Fruit fly (Drosophila melanogaster) whole organism, embryonic: ENCODE measurements around the gene CG43251.
A peak's percentile ranks its signal among the peaks of the same experiment; 100 is the strongest.

Source experiments
- Asciz ChIP-seq: fragments of 200-800 bp; sonication (Bioruptor generic); optimal IDR thresholded peaks from 2 replicates; lab custom pipeline; 2017; ENCODE audit warnings: missing biosample characterization, mild to moderate bottlenecking, missing genetic modification characterization, missing genetic modification reagents
- B-H1 ChIP-seq: fragments of 200-800 bp; sonication (Bioruptor generic); IDR thresholded peaks from 3 replicates; pipeline ENCODE4 v1.3.6; 2022; ENCODE audit warnings: missing biosample characterization, missing genetic modification characterization
- Blimp-1 ChIP-seq: fragments of 200-800 bp; sonication (Bioruptor generic); optimal IDR thresholded peaks from 3 replicates; lab custom pipeline; 2018; ENCODE audit warnings: missing biosample characterization, missing genetic modification characterization, mild to moderate bottlenecking, moderate library complexity, missing genetic modification reagents
- CG10565 ChIP-seq: fragments of 200-800 bp; sonication (Bioruptor generic); optimal IDR thresholded peaks from 3 replicates; lab custom pipeline; 2016; ENCODE audit warnings: missing biosample characterization, mild to moderate bottlenecking, missing genetic modification characterization
- CG10959 ChIP-seq: fragments of 200-800 bp; sonication (Bioruptor generic); IDR thresholded peaks from 2 replicates; pipeline ENCODE4 v1.3.6; 2022; ENCODE audit warnings: missing biosample characterization, missing genetic modification characterization
- CG10979 ChIP-seq: fragments of 200-800 bp; sonication (Bioruptor generic); optimal IDR thresholded peaks from 2 replicates; lab custom pipeline; 2018; ENCODE audit warnings: missing biosample characterization, mild to moderate bottlenecking, missing genetic modification characterization, moderate library complexity
- CG11398 ChIP-seq: fragments of 200-800 bp; sonication (Bioruptor generic); optimal IDR thresholded peaks from 2 replicates; lab custom pipeline; 2016; ENCODE audit warnings: missing biosample characterization, missing genetic modification characterization
- CG11696 ChIP-seq: fragments of 200-800 bp; sonication (Bioruptor generic); IDR thresholded peaks from 2 replicates; pipeline ENCODE4 v1.3.6; 2022; ENCODE audit warnings: missing biosample characterization, missing genetic modification characterization
- CG12299 ChIP-seq: fragments of 200-800 bp; sonication (Bioruptor generic); optimal IDR thresholded peaks from 2 replicates; lab custom pipeline; 2018; ENCODE audit warnings: missing biosample characterization, mild to moderate bottlenecking, missing genetic modification characterization
- CG12744 ChIP-seq: fragments of 200-800 bp; sonication (Bioruptor generic); optimal IDR thresholded peaks from 2 replicates; lab custom pipeline; 2016; ENCODE audit warnings: missing biosample characterization, missing genetic modification characterization
- CG13123 ChIP-seq: fragments of 200-800 bp; sonication (Bioruptor generic); optimal IDR thresholded peaks from 2 replicates; lab custom pipeline; 2016; ENCODE audit warnings: missing biosample characterization, missing genetic modification characterization
- CG13624 ChIP-seq: fragments of 200-800 bp; sonication (Bioruptor generic); optimal IDR thresholded peaks from 2 replicates; lab custom pipeline; 2016; ENCODE audit warnings: missing biosample characterization, missing genetic modification characterization
- CG13894 ChIP-seq: fragments of 200-800 bp; sonication (Bioruptor generic); optimal IDR thresholded peaks from 3 replicates; lab custom pipeline; 2018; ENCODE audit warnings: missing biosample characterization, mild to moderate bottlenecking, missing genetic modification characterization, moderate library complexity
- CG1602 ChIP-seq: fragments of 200-800 bp; sonication (Bioruptor generic); optimal IDR thresholded peaks from 3 replicates; lab custom pipeline; 2016; ENCODE audit warnings: missing biosample characterization, missing genetic modification characterization
- CG17361 ChIP-seq: fragments of 200-800 bp; sonication (Bioruptor generic); IDR thresholded peaks from 3 replicates; pipeline ENCODE4 v1.3.6; 2022; ENCODE audit warnings: missing biosample characterization, missing genetic modification characterization
- CG2129 ChIP-seq: fragments of 200-800 bp; sonication (Bioruptor generic); IDR thresholded peaks from 2 replicates; pipeline ENCODE4 v1.3.6; 2022; ENCODE audit warnings: missing biosample characterization, missing genetic modification characterization; ENCODE audit not compliant: partially characterized antibody
- CG30403 ChIP-seq: fragments of 200-800 bp; sonication (Bioruptor generic); optimal IDR thresholded peaks from 3 replicates; lab custom pipeline; 2016; ENCODE audit warnings: missing biosample characterization, missing genetic modification characterization
- CG31388 ChIP-seq: fragments of 200-800 bp; sonication (Bioruptor generic); optimal IDR thresholded peaks from 2 replicates; lab custom pipeline; 2016; ENCODE audit warnings: missing biosample characterization, missing genetic modification characterization
- CG32532 ChIP-seq: fragments of 200-800 bp; sonication (Bioruptor generic); IDR thresholded peaks from 2 replicates; pipeline ENCODE4 v1.3.6; 2022; ENCODE audit warnings: missing biosample characterization, missing genetic modification characterization
- CG32772 ChIP-seq: fragments of 200-800 bp; sonication (Bioruptor generic); IDR thresholded peaks from 2 replicates; pipeline ENCODE4 v1.3.6; 2022; ENCODE audit warnings: missing biosample characterization, missing genetic modification characterization
- CG4854 ChIP-seq: fragments of 200-800 bp; sonication (Bioruptor generic); optimal IDR thresholded peaks from 2 replicates; lab custom pipeline; 2016; ENCODE audit warnings: missing biosample characterization, missing genetic modification characterization, inconsistent platforms
- CG6689 ChIP-seq: fragments of 200-800 bp; sonication (Bioruptor generic); IDR thresholded peaks from 2 replicates; pipeline ENCODE4 v1.3.6; 2022; ENCODE audit warnings: missing biosample characterization, missing genetic modification characterization
- CG6854 ChIP-seq: fragments of 200-800 bp; sonication (Bioruptor generic); optimal IDR thresholded peaks from 3 replicates; lab custom pipeline; 2017; ENCODE audit warnings: missing biosample characterization, mild to moderate bottlenecking, missing genetic modification characterization
- CG8944 ChIP-seq: fragments of 200-800 bp; sonication (Bioruptor generic); optimal IDR thresholded peaks from 3 replicates; lab custom pipeline; 2016; ENCODE audit warnings: missing biosample characterization, missing genetic modification characterization
- CG9797 ChIP-seq: fragments of 200-800 bp; sonication (Bioruptor generic); optimal IDR thresholded peaks from 3 replicates; lab custom pipeline; 2018; ENCODE audit warnings: missing biosample characterization, mild to moderate bottlenecking, missing genetic modification characterization
- Dll ChIP-seq: fragments of 200-800 bp; sonication (Bioruptor generic); IDR thresholded peaks from 4 replicates; pipeline ENCODE4 v1.3.6; 2022; ENCODE audit warnings: missing biosample characterization, missing genetic modification characterization; ENCODE audit not compliant: partially characterized antibody
- Mad ChIP-seq: fragments of 200-800 bp; sonication (Bioruptor generic); optimal IDR thresholded peaks from 2 replicates; lab custom pipeline; 2016; ENCODE audit warnings: missing biosample characterization, missing genetic modification characterization
- NFAT ChIP-seq: fragments of 200-800 bp; sonication (Bioruptor generic); IDR thresholded peaks from 2 replicates; pipeline ENCODE4 v1.3.6; 2022; ENCODE audit warnings: missing biosample characterization, missing genetic modification characterization
- Nf-YC ChIP-seq: fragments of 200-800 bp; optimal IDR thresholded peaks from 3 replicates; lab custom pipeline; 2019; ENCODE audit warnings: missing biosample characterization, mild to moderate bottlenecking, missing genetic modification characterization, moderate library complexity
- Oli ChIP-seq: fragments of 200-800 bp; sonication (Bioruptor generic); optimal IDR thresholded peaks from 2 replicates; lab custom pipeline; 2018; ENCODE audit warnings: missing biosample characterization, mild to moderate bottlenecking, missing genetic modification characterization, moderate library complexity
- Spps ChIP-seq: fragments of 200-800 bp; sonication (Bioruptor generic); optimal IDR thresholded peaks from 2 replicates; lab custom pipeline; 2018; ENCODE audit warnings: missing biosample characterization, mild to moderate bottlenecking, missing genetic modification characterization
- Sry-δ ChIP-seq: fragments of 200-800 bp; sonication (Bioruptor generic); optimal IDR thresholded peaks from 2 replicates; lab custom pipeline; 2016; ENCODE audit warnings: missing biosample characterization, missing genetic modification characterization
- Trl ChIP-seq, 3 experiments: fragments of >200 bp in 2 of 3; fragments of 200-800 bp in 1 of 3; sonication (Bioruptor generic) in 1 of 3; optimal IDR thresholded peaks; 2 replicates in 1 of 3; 3 replicates in 2 of 3; lab custom pipeline; 2016 to 2017; ENCODE audit warnings: missing biosample characterization in 1 of 3, missing genetic modification characterization in 1 of 3
- Xbp1 ChIP-seq: fragments of 200-800 bp; sonication (Bioruptor generic); optimal IDR thresholded peaks from 3 replicates; lab custom pipeline; 2016; ENCODE audit warnings: missing biosample characterization, mild to moderate bottlenecking, missing genetic modification characterization
- chif ChIP-seq, 2 experiments: fragments of 200-800 bp; sonication (Bioruptor generic); optimal IDR thresholded peaks; 3 replicates each; lab custom pipeline; 2016; ENCODE audit warnings: missing biosample characterization in 2 of 2, missing genetic modification characterization in 2 of 2
- emc ChIP-seq: fragments of 200-800 bp; sonication (Bioruptor generic); optimal IDR thresholded peaks from 2 replicates; lab custom pipeline; 2016; ENCODE audit warnings: missing biosample characterization, missing genetic modification characterization
- fu2 ChIP-seq: fragments of 200-800 bp; sonication (Bioruptor generic); optimal IDR thresholded peaks from 2 replicates; lab custom pipeline; 2016; ENCODE audit warnings: missing biosample characterization, missing genetic modification characterization
- h ChIP-seq: fragments of >200 bp; optimal IDR thresholded peaks from 2 replicates; lab custom pipeline; 2017
- hbn ChIP-seq: fragments of 200-800 bp; sonication (Bioruptor generic); IDR thresholded peaks from 2 replicates; pipeline ENCODE4 v1.3.6; 2022; ENCODE audit warnings: missing biosample characterization, missing genetic modification characterization; ENCODE audit not compliant: partially characterized antibody
- nerfin-1 ChIP-seq: fragments of 200-800 bp; sonication (Bioruptor generic); optimal IDR thresholded peaks from 3 replicates; lab custom pipeline; 2019; ENCODE audit warnings: missing biosample characterization, mild to moderate bottlenecking, missing genetic modification characterization, moderate library complexity
- odd ChIP-seq: fragments of 200-800 bp; sonication (Bioruptor generic); optimal IDR thresholded peaks from 2 replicates; lab custom pipeline; 2017; ENCODE audit warnings: missing biosample characterization, mild to moderate bottlenecking, missing genetic modification characterization
- pho ChIP-seq: fragments of 200-800 bp; sonication (Bioruptor generic); optimal IDR thresholded peaks from 2 replicates; lab custom pipeline; 2016; ENCODE audit warnings: missing biosample characterization, missing genetic modification characterization
- pzg ChIP-seq: fragments of 200-800 bp; sonication (Bioruptor generic); optimal IDR thresholded peaks from 3 replicates; lab custom pipeline; 2018; ENCODE audit warnings: missing biosample characterization, mild to moderate bottlenecking, missing genetic modification characterization, moderate library complexity
- row ChIP-seq: fragments of 200-800 bp; sonication (Bioruptor generic); IDR thresholded peaks from 3 replicates; pipeline ENCODE4 v1.3.6; 2022; ENCODE audit warnings: missing biosample characterization, missing genetic modification characterization
- scrt ChIP-seq: fragments of 200-800 bp; sonication (Bioruptor generic); optimal IDR thresholded peaks from 2 replicates; lab custom pipeline; 2018; ENCODE audit warnings: missing biosample characterization, mild to moderate bottlenecking, missing genetic modification characterization, moderate library complexity
- sens-2 ChIP-seq: fragments of 200-800 bp; sonication (Bioruptor generic); IDR thresholded peaks from 2 replicates; pipeline ENCODE4 v1.3.6; 2022; ENCODE audit warnings: missing biosample characterization, missing genetic modification characterization
- shn ChIP-seq: fragments of 200-800 bp; sonication (Bioruptor generic); optimal IDR thresholded peaks from 3 replicates; lab custom pipeline; 2016; ENCODE audit warnings: missing biosample characterization, missing genetic modification characterization
- slbo ChIP-seq: fragments of 200-800 bp; sonication (Bioruptor generic); IDR thresholded peaks from 2 replicates; pipeline ENCODE4 v1.3.6; 2022; ENCODE audit warnings: missing biosample characterization, missing genetic modification characterization
- tin ChIP-seq: fragments of 200-800 bp; sonication (Bioruptor generic); optimal IDR thresholded peaks from 3 replicates; lab custom pipeline; 2016; ENCODE audit warnings: missing biosample characterization, missing genetic modification characterization
- trh ChIP-seq: fragments of 200-800 bp; sonication (Bioruptor generic); optimal IDR thresholded peaks from 2 replicates; lab custom pipeline; 2016; ENCODE audit warnings: missing biosample characterization, missing genetic modification characterization

Gene CG43251

dm6 chr3L:20771891-20772646 is 13.4 kb downstream of the CG43251 start (continued):
- TF ChIP-seq odd (GFP tag; lab: Kevin White, UChicago) (peak; percentile 55), h (no peak), CG13123 (GFP tag; lab: Kevin White, UChicago) (peak; percentile 64), CG30403 (peak; percentile 85), CG8944 (GFP tag; lab: Kevin White, UChicago) (peak; percentile 59), Trl (optimal IDR thresholded peaks at IDR 0.05; lab: Kevin White, UChicago) (no peak), Trl (GFP tag; optimal IDR thresholded peaks at IDR 0.05; lab: Kevin White, UChicago) (peak; percentile 66), tin (GFP tag; lab: Kevin White, UChicago) (peak; percentile 71), B-H1 (GFP tag; lab: Robert Waterston, UW) (peak; percentile 71), CG9797 (GFP tag; lab: Kevin White, UChicago) (no peak), CG11398 (GFP tag; lab: Kevin White, UChicago) (peak; percentile 70), Oli (tag; lab: Kevin White, UChicago) (peak; percentile 76), trh (GFP tag; lab: Kevin White, UChicago) (peak; percentile 16), CG10565 (no peak), Asciz (GFP tag; lab: Kevin White, UChicago) (peak; percentile 76), Sry-δ (GFP tag; lab: Kevin White, UChicago) (peak; percentile 29), Xbp1 (GFP tag; lab: Kevin White, UChicago) (peak; percentile 83), CG11696 (GFP tag; lab: Robert Waterston, UW) (peak; percentile 98), CG2129 (GFP tag; lab: Robert Waterston, UW) (no peak), fu2 (GFP tag; lab: Kevin White, UChicago) (peak; percentile 2), CG13624 (GFP tag; lab: Kevin White, UChicago) (peak; percentile 57), CG6689 (GFP tag; lab: Robert Waterston, UW) (peak; percentile 76), CG31388 (GFP tag; lab: Kevin White, UChicago) (peak; percentile 32), CG10959 (GFP tag; lab: Robert Waterston, UW) (peak; percentile 65), Dll (GFP tag; lab: Robert Waterston, UW) (no peak), CG13894 (peak; percentile 50), Blimp-1 (peak; percentile 80), CG32772 (peak; percentile 66; the same call in 1 of the 2 replicates), CG12299 (tag; lab: Kevin White, UChicago) (peak; percentile 80), Mad (GFP tag; lab: Kevin White, UChicago) (peak; percentile 55), CG4854 (GFP tag; lab: Kevin White, UChicago) (peak; percentile 66), row (GFP tag; lab: Robert Waterston, UW) (peak; percentile 88), CG6854 (peak; percentile 70), CG12744 (peak; percentile 60), CG10979 (tag; lab: Kevin White, UChicago) (peak; percentile 82), pzg (GFP tag; lab: Kevin White, UChicago) (peak; percentile 12), chif (GFP tag; optimal IDR thresholded peaks at IDR 0.05; lab: Kevin White, UChicago) (peak; percentile 70 to 71), emc (peak; percentile 40), Nf-YC (tag; lab: Kevin White, UChicago) (no peak), slbo (GFP tag; lab: Robert Waterston, UW) (peak; percentile 75), Spps (tag; lab: Kevin White, UChicago) (peak; percentile 56), sens-2 (GFP tag; lab: Robert Waterston, UW) (peak; percentile 58), scrt (GFP tag; lab: Kevin White, UChicago) (peak; percentile 66), hbn (no peak), CG32532 (GFP tag; lab: Robert Waterston, UW) (peak; percentile 89), pho (peak; percentile 59), shn (GFP tag; lab: Kevin White, UChicago) (peak; percentile 41), nerfin-1 (tag; lab: Kevin White, UChicago) (peak; percentile 49), CG17361 (GFP tag; lab: Robert Waterston, UW) (peak; percentile 68), NFAT (GFP tag; lab: Robert Waterston, UW) (peak; percentile 77), CG1602 (peak; percentile 73)
